Worm (Caenorhabditis elegans) whole organism, late embryonic: ENCODE data around the gene ugt-66.

Source experiments
- elt-2 ChIP-seq: sonication (generic microtip); optimal IDR thresholded peaks from 2 replicates; lab custom pipeline; 2016; ENCODE audit warnings: missing genetic modification reagents, missing genetic modification characterization, missing compliant biosample characterization
- nhr-11 ChIP-seq: fragments of 150-350 bp; optimal IDR thresholded peaks from 2 replicates; lab custom pipeline; 2014; ENCODE audit warnings: missing biosample characterization, missing genetic modification characterization
- pha-4 ChIP-seq: fragments of 150-350 bp; optimal IDR thresholded peaks from 2 replicates; lab custom pipeline; 2018; ENCODE audit warnings: missing biosample characterization, missing genetic modification reagents, missing genetic modification characterization

ce11 chrIII:6230870-6231269 lies 36.5 kb upstream of the ugt-66 start, which contains the start of gene esyt-2:
- TF ChIP-seq nhr-11 (tag; lab: Kevin White, UChicago) (no peak), elt-2 (tag; lab: Kevin White, UChicago) (no peak), pha-4 (tag; lab: Kevin White, UChicago) (no peak)
